Worm (Caenorhabditis elegans) whole organism, mixed stage, embryonic: ENCODE results near the gene bath-21.

Source experiments
- ces-1 ChIP-seq: fragments of 150-350 bp; optimal IDR thresholded peaks from 2 replicates; lab custom pipeline; 2014; ENCODE audit warnings: missing biosample characterization, missing genetic modification reagents, missing genetic modification characterization
- mep-1 ChIP-seq: fragments of 150-350 bp; optimal IDR thresholded peaks from 2 replicates; lab custom pipeline; 2017; ENCODE audit warnings: missing biosample characterization, missing genetic modification reagents, missing genetic modification characterization, inconsistent platforms
- unc-62 ChIP-seq: fragments of 150-350 bp; optimal IDR thresholded peaks from 2 replicates; lab custom pipeline; 2014; ENCODE audit warnings: missing biosample characterization, missing genetic modification reagents, missing genetic modification characterization
- ztf-11 ChIP-seq: fragments of 150-350 bp; optimal IDR thresholded peaks from 2 replicates; lab custom pipeline; 2014; ENCODE audit warnings: missing biosample characterization, missing genetic modification characterization

DNA sequence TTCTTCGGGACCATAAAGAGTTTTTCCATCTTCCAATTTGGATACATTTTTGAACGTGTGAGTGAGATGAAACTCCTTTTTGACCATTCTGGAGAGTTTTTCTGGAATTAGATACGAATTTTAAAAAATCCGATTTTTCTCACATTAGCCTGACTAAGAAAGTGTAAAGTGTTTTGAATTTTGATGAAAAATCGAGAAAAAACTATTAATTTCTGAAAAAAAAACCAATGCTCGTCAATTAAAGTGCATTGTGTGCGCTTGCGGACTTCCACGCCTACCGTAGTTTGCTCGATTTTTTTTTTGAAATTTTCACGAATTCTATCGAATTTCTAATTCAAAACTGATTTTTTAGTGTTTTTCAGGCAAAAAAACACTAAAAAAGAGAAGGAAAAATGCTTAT lies 2.3 kb upstream of the bath-21 start, which contains the start of gene bath-1:
- TF ChIP-seq unc-62 (GFP tag; lab: Kevin White, UChicago) (no peak), mep-1 (tag; lab: Kevin White, UChicago) (no peak), ces-1 (GFP tag; lab: Kevin White, UChicago) (no peak), ztf-11 (no peak)
